Worm (Caenorhabditis elegans) whole organism, L2 larva: ENCODE data around the gene fbxb-105.

Source experiments
- F13H6.1 ChIP-seq: sonication (generic microtip); optimal IDR thresholded peaks from 2 replicates; lab custom pipeline; 2016; ENCODE audit warnings: missing genetic modification characterization, missing compliant biosample characterization
- Y55F3AM.14 ChIP-seq: fragments of 200-800 bp; sonication (Bioruptor generic); optimal IDR thresholded peaks from 2 replicates; lab custom pipeline; 2018; ENCODE audit warnings: mild to moderate bottlenecking, missing genetic modification characterization, missing compliant biosample characterization
- ZK546.5 ChIP-seq: sonication (generic microtip); optimal IDR thresholded peaks from 2 replicates; lab custom pipeline; 2017; ENCODE audit warnings: missing biosample characterization, missing genetic modification characterization
- alr-1 ChIP-seq: fragments of 150-350 bp; optimal IDR thresholded peaks from 2 replicates; lab custom pipeline; 2014; ENCODE audit warnings: missing biosample characterization, missing genetic modification characterization
- aly-2 ChIP-seq: fragments of 150-350 bp; optimal IDR thresholded peaks from 2 replicates; lab custom pipeline; 2014; ENCODE audit warnings: missing biosample characterization, missing genetic modification characterization
- ama-1 ChIP-seq: fragments of 150-350 bp; optimal IDR thresholded peaks from 2 replicates; lab custom pipeline; 2018; ENCODE audit warnings: inconsistent platforms
- blmp-1 ChIP-seq: sonication (generic microtip); optimal IDR thresholded peaks from 2 replicates; lab custom pipeline; 2017; ENCODE audit warnings: missing genetic modification characterization, mild to moderate bottlenecking, missing compliant biosample characterization, antibody characterized with exemption, moderate library complexity; ENCODE audit not compliant: insufficient read depth
- ceh-16 ChIP-seq: fragments of 150-350 bp; optimal IDR thresholded peaks from 2 replicates; lab custom pipeline; 2014; ENCODE audit warnings: missing biosample characterization, missing genetic modification characterization
- ceh-82 ChIP-seq: fragments of 150-350 bp; optimal IDR thresholded peaks from 2 replicates; lab custom pipeline; 2014; ENCODE audit warnings: missing biosample characterization, missing genetic modification characterization
- crh-2 ChIP-seq: sonication (generic microtip); optimal IDR thresholded peaks from 2 replicates; lab custom pipeline; 2017; ENCODE audit warnings: missing biosample characterization, missing genetic modification characterization
- egl-27 ChIP-seq: sonication (generic microtip); optimal IDR thresholded peaks from 3 replicates; lab custom pipeline; 2017; ENCODE audit warnings: missing biosample characterization, missing genetic modification reagents, missing genetic modification characterization
- elt-3 ChIP-seq: sonication (generic microtip); optimal IDR thresholded peaks from 2 replicates; lab custom pipeline; 2017; ENCODE audit warnings: missing biosample characterization, missing genetic modification characterization
- fos-1 ChIP-seq: fragments of 150-350 bp; optimal IDR thresholded peaks from 2 replicates; lab custom pipeline; 2014; ENCODE audit warnings: missing biosample characterization, missing genetic modification characterization
- gmeb-1 ChIP-seq: fragments of 150-350 bp; optimal IDR thresholded peaks from 2 replicates; lab custom pipeline; 2014; ENCODE audit warnings: missing biosample characterization, missing genetic modification characterization
- lin-11 ChIP-seq: fragments of 150-350 bp; sonication (generic microtip); optimal IDR thresholded peaks from 2 replicates; lab custom pipeline; 2014; ENCODE audit warnings: missing biosample characterization, missing genetic modification characterization, inconsistent platforms, mixed read lengths
- lin-39 ChIP-seq: fragments of 150-350 bp; optimal IDR thresholded peaks from 2 replicates; lab custom pipeline; 2014; ENCODE audit warnings: missing biosample characterization, missing genetic modification reagents, missing genetic modification characterization
- mab-5 ChIP-seq: fragments of 150-350 bp; optimal IDR thresholded peaks from 2 replicates; lab custom pipeline; 2014; ENCODE audit warnings: missing biosample characterization, missing genetic modification characterization
- mdl-1 ChIP-seq, 2 experiments: fragments of 150-350 bp in 1 of 2; sonication (generic microtip) in 1 of 2; optimal IDR thresholded peaks; 2 replicates each; lab custom pipeline; 2017; ENCODE audit warnings: missing biosample characterization in 2 of 2, missing genetic modification characterization in 2 of 2
- nhr-10 ChIP-seq: sonication (generic microtip); optimal IDR thresholded peaks from 2 replicates; lab custom pipeline; 2017; ENCODE audit warnings: missing biosample characterization, missing genetic modification characterization
- nhr-11 ChIP-seq: fragments of 150-350 bp; optimal IDR thresholded peaks from 2 replicates; lab custom pipeline; 2014; ENCODE audit warnings: missing biosample characterization, missing genetic modification characterization
- nhr-12 ChIP-seq: fragments of 150-350 bp; optimal IDR thresholded peaks from 2 replicates; lab custom pipeline; 2014; ENCODE audit warnings: missing biosample characterization, missing genetic modification characterization
- nhr-21 ChIP-seq: fragments of 150-350 bp; optimal IDR thresholded peaks from 2 replicates; lab custom pipeline; 2014; ENCODE audit warnings: missing biosample characterization, missing genetic modification characterization
- nhr-23 ChIP-seq: fragments of 150-350 bp; optimal IDR thresholded peaks from 2 replicates; lab custom pipeline; 2014; ENCODE audit warnings: missing biosample characterization, missing genetic modification reagents, missing genetic modification characterization
- nhr-237 ChIP-seq: fragments of 150-350 bp; optimal IDR thresholded peaks from 2 replicates; lab custom pipeline; 2014; ENCODE audit warnings: missing biosample characterization, missing genetic modification characterization
- nhr-25 ChIP-seq: fragments of 150-350 bp; sonication (generic microtip); optimal IDR thresholded peaks from 3 replicates; lab custom pipeline; 2014; ENCODE audit warnings: missing biosample characterization, missing genetic modification characterization
- nhr-77 ChIP-seq: fragments of 150-350 bp; optimal IDR thresholded peaks from 2 replicates; lab custom pipeline; 2014; ENCODE audit warnings: missing biosample characterization, missing genetic modification characterization
- peb-1 ChIP-seq: fragments of 150-350 bp; optimal IDR thresholded peaks from 2 replicates; lab custom pipeline; 2014; ENCODE audit warnings: missing biosample characterization, missing genetic modification characterization
- sem-4 ChIP-seq: fragments of 150-350 bp; optimal IDR thresholded peaks from 2 replicates; lab custom pipeline; 2014; ENCODE audit warnings: missing biosample characterization, missing genetic modification reagents, missing genetic modification characterization
- skn-1 ChIP-seq: sonication (generic microtip); optimal IDR thresholded peaks from 2 replicates; lab custom pipeline; 2017; ENCODE audit warnings: missing biosample characterization, missing genetic modification characterization
- sma-3 ChIP-seq: sonication (generic microtip); optimal IDR thresholded peaks from 2 replicates; lab custom pipeline; 2016; ENCODE audit warnings: missing genetic modification reagents, missing genetic modification characterization, missing compliant biosample characterization
- sma-9 ChIP-seq, 2 experiments: fragments of 150-350 bp in 1 of 2; sonication (generic microtip) in 1 of 2; optimal IDR thresholded peaks; 2 replicates each; lab custom pipeline; 2014 to 2016; ENCODE audit warnings: missing genetic modification characterization in 2 of 2, mild to moderate bottlenecking in 1 of 2, missing biosample characterization in 1 of 2, missing compliant biosample characterization in 1 of 2, missing genetic modification reagents in 1 of 2, moderate library complexity in 1 of 2
- snpc-4 ChIP-seq: fragments of 150-350 bp; optimal IDR thresholded peaks from 2 replicates; lab custom pipeline; 2014; ENCODE audit warnings: missing biosample characterization, missing genetic modification characterization
- unc-39 ChIP-seq: fragments of 150-350 bp; optimal IDR thresholded peaks from 2 replicates; lab custom pipeline; 2014; ENCODE audit warnings: missing biosample characterization, missing genetic modification characterization
- unc-55 ChIP-seq: fragments of 150-350 bp; sonication (generic microtip); optimal IDR thresholded peaks from 3 replicates; lab custom pipeline; 2014; ENCODE audit warnings: missing biosample characterization, missing genetic modification reagents, missing genetic modification characterization
- unc-62 ChIP-seq: fragments of 150-350 bp; optimal IDR thresholded peaks from 2 replicates; lab custom pipeline; 2014; ENCODE audit warnings: missing biosample characterization, missing genetic modification reagents, missing genetic modification characterization
- ztf-11 ChIP-seq: sonication (generic microtip); optimal IDR thresholded peaks from 2 replicates; lab custom pipeline; 2017; ENCODE audit warnings: missing biosample characterization, missing genetic modification characterization
- ztf-4 ChIP-seq: fragments of 150-350 bp; optimal IDR thresholded peaks from 2 replicates; lab custom pipeline; 2014; ENCODE audit warnings: missing biosample characterization, missing genetic modification characterization

Gene fbxb-105

DNA sequence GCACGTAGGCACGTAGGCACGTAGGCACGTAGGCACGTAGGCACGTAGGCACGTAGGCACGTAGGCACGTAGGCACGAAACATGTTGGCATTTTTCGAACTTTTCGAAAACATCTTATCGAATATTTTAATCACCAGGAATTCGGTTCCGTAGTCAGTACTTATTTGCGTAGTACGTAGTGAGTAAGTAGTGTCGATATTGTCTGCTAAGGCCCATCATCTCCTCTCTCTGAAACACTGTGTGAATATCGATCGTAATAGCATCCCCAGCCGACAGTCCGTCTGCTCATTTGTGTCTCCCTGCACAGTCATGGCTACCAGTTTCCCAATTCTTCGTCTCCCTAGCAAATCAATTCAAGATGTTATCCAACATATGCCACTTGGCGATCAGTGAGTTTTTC lies 8.6 kb downstream of the fbxb-105 start, which contains the start of gene fbxb-106:
TSS of gene fbxb-106 (plus strand) at position 301 of the 400 bp plus-strand sequence.
- TF ChIP-seq mab-5 (tag; lab: Kevin White, UChicago) (no peak), ztf-4 (tag; lab: Kevin White, UChicago) (no peak), lin-39 (tag; lab: Kevin White, UChicago) (no peak), ZK546.5 (tag; lab: Kevin White, UChicago) (no peak), ama-1 (lab: Kevin White, UChicago) (no peak), peb-1 (tag; lab: Kevin White, UChicago) (no peak), ztf-11 (tag; lab: Kevin White, UChicago) (no peak), nhr-77 (tag; lab: Kevin White, UChicago) (no peak), nhr-21 (tag; lab: Kevin White, UChicago) (no peak), sma-9 (GFP tag; optimal IDR thresholded peaks at IDR 0.05; lab: Kevin White, UChicago) (no peak), sma-9 (tag; optimal IDR thresholded peaks at IDR 0.05; lab: Kevin White, UChicago) (no peak), alr-1 (no peak), unc-39 (tag; lab: Kevin White, UChicago) (no peak), sem-4 (tag; lab: Kevin White, UChicago) (no peak), snpc-4 (tag; lab: Kevin White, UChicago) (no peak), ceh-82 (tag; lab: Kevin White, UChicago) (no peak), unc-62 (GFP tag; lab: Kevin White, UChicago) (no peak), skn-1 (no peak), ceh-16 (tag; lab: Kevin White, UChicago) (no peak)

DNA sequence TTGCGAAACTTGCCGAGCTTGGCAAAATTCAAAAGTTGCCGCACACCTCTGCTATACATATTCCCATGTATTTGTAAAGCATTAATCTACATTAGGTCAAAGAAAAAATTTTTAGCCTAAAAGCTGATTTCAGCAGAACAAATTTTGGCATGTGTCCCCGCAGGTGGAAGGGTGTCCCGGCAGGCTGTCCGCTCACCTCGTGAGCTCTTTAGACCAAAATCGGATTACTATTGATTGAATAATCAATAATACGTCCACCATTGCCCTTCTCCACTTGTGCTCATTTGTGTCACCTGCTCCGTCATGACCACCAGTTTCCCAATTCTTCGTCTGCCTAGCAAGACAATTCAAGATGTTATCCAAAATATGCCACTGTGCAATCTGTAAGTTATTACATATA lies 12.2 kb downstream of the fbxb-105 start, which contains the start of gene fbxb-107:
TSS of gene fbxb-107 (plus strand) at position 297 of the 400 bp plus-strand sequence.
- TF ChIP-seq ztf-4 (tag; lab: Kevin White, UChicago) (no peak), aly-2 (tag; lab: Kevin White, UChicago) (no peak), fos-1 (tag; lab: Kevin White, UChicago) (no peak), elt-3 (no peak), unc-39 (tag; lab: Kevin White, UChicago) (no peak), ztf-11 (tag; lab: Kevin White, UChicago) (no peak), mdl-1 (tag; optimal IDR thresholded peaks at IDR 0.05; lab: Kevin White, UChicago) (no peak), gmeb-1 (no peak), nhr-237 (no peak), sem-4 (tag; lab: Kevin White, UChicago) (no peak), F13H6.1 (tag; lab: Kevin White, UChicago) (no peak), lin-11 (tag; lab: Kevin White, UChicago) (no peak), nhr-23 (tag; lab: Kevin White, UChicago) (no peak), peb-1 (tag; lab: Kevin White, UChicago) (no peak)

ce11 chrII:2757954-2758353 lies 12.7 kb downstream of the fbxb-105 start, which contains the start of gene F29A7.8:
Gene F29A7.8, minus strand, starts transcription at chrII:2758054.
- no peak for TF ChIP-seq nhr-12 (tag; lab: Kevin White, UChicago)
- no peak for TF ChIP-seq ZK546.5 (tag; lab: Kevin White, UChicago)
- no peak for TF ChIP-seq elt-3

DNA sequence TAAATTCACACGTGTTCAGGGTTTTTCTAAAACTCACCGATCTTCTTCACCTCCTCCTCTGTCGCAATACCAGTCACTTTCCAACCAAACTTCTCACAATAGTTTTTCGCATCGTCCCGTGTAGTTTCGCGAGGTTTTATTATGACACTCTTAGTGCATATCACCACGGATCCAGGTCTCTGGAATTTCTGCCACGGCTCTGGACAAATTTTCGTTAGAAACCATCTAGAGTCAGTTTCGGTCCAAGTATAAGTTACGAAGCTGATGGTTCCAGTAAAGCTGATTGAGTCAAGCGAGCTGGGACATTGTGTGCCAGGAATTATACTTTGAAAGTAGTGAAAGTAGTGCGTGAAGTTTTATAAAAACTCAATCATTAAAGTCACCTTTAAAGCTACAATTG lies 14.3 kb downstream of the fbxb-105 start:
- TF ChIP-seq nhr-10 (tag; lab: Kevin White, UChicago) (no peak), aly-2 (tag; lab: Kevin White, UChicago) (no peak), elt-3 (no peak), blmp-1 (tag; lab: Kevin White, UChicago) (no peak), Y55F3AM.14 (GFP tag; lab: Kevin White, UChicago) (no peak), unc-55 (GFP tag; lab: Kevin White, UChicago) (no peak), skn-1 (no peak), nhr-11 (tag; lab: Kevin White, UChicago) (no peak), nhr-25 (tag; lab: Kevin White, UChicago) (no peak), crh-2 (tag; lab: Kevin White, UChicago) (no peak), lin-11 (tag; lab: Kevin White, UChicago) (no peak), egl-27 (tag; lab: Kevin White, UChicago) (no peak), sma-3 (GFP tag; lab: Kevin White, UChicago) (no peak)
- TF ChIP-seq, all 48 proteins: peak for 0
